Worm (Caenorhabditis elegans) whole organism, L4 larva: Measurements from ENCODE around the gene npr-7.

Experiments used
- D1046.2 ChIP-seq: fragments of 200-800 bp; sonication (Bioruptor generic); IDR thresholded peaks from 2 replicates; pipeline ENCODE4 v1.3.6; 2022; ENCODE audit warnings: missing genetic modification characterization, missing compliant biosample characterization
- F49E8.2 ChIP-seq: sonication (generic microtip); optimal IDR thresholded peaks from 2 replicates; lab custom pipeline; 2016; ENCODE audit warnings: missing compliant biosample characterization, mild to moderate bottlenecking, missing genetic modification characterization, borderline replicate concordance
- ces-1 ChIP-seq: fragments of 150-350 bp; sonication (generic microtip); optimal IDR thresholded peaks from 4 replicates; lab custom pipeline; 2014; ENCODE audit warnings: missing biosample characterization, missing genetic modification reagents, missing genetic modification characterization
- madf-5 ChIP-seq, 2 experiments: fragments of 200-800 bp; sonication (Bioruptor generic); IDR thresholded peaks; 2 replicates each; pipeline ENCODE4 v1.3.6; 2022; ENCODE audit warnings: missing compliant biosample characterization in 2 of 2, missing genetic modification characterization in 2 of 2
- skn-1 ChIP-seq: fragments of 150-350 bp; optimal IDR thresholded peaks from 2 replicates; lab custom pipeline; 2014; ENCODE audit warnings: missing biosample characterization, missing genetic modification characterization

- TF ChIP-seq skn-1 (tag; lab: Kevin White, UChicago), result no peak
- TF ChIP-seq F49E8.2 (tag; lab: Kevin White, UChicago), result no peak
- no peak for TF ChIP-seq madf-5 (GFP tag; IDR thresholded peaks at IDR 0.05; lab: Robert Waterston, UW)
- TF ChIP-seq ces-1 (GFP tag; lab: Kevin White, UChicago), result no peak
- no peak for TF ChIP-seq D1046.2 (GFP tag; lab: Robert Waterston, UW)
These were observed 22.4 kb downstream of the npr-7 start, which contains the start of gene gly-13 for ce11 chrX:9296591-9296990.
